Worm (Caenorhabditis elegans) whole organism, L3 larva: ENCODE measurements around the gene vps-53.
A peak's percentile ranks its signal among the peaks of the same experiment; 100 is the strongest.

Source experiments
- R02D3.7 ChIP-seq: fragments of 150-350 bp; optimal IDR thresholded peaks from 2 replicates; lab custom pipeline; 2014; ENCODE audit warnings: missing biosample characterization, missing genetic modification characterization
- ZK546.5 ChIP-seq: sonication (generic microtip); optimal IDR thresholded peaks from 2 replicates; lab custom pipeline; 2017; ENCODE audit warnings: missing biosample characterization, missing genetic modification characterization
- aly-2 ChIP-seq: fragments of 150-350 bp; optimal IDR thresholded peaks from 2 replicates; lab custom pipeline; 2014; ENCODE audit warnings: missing biosample characterization, missing genetic modification characterization
- ama-1 ChIP-seq: fragments of 150-350 bp; optimal IDR thresholded peaks from 2 replicates; lab custom pipeline; 2018
- ceh-16 ChIP-seq: sonication (generic microtip); optimal IDR thresholded peaks from 2 replicates; lab custom pipeline; 2017; ENCODE audit warnings: missing biosample characterization, missing genetic modification characterization
- ceh-28 ChIP-seq: fragments of 150-350 bp; optimal IDR thresholded peaks from 2 replicates; lab custom pipeline; 2014; ENCODE audit warnings: missing biosample characterization, missing genetic modification reagents, missing genetic modification characterization
- ceh-82 ChIP-seq: fragments of 150-350 bp; optimal IDR thresholded peaks from 2 replicates; lab custom pipeline; 2014; ENCODE audit warnings: missing biosample characterization, missing genetic modification characterization
- ceh-9 ChIP-seq: sonication (generic microtip); optimal IDR thresholded peaks from 2 replicates; lab custom pipeline; 2018; ENCODE audit warnings: missing biosample characterization, missing genetic modification characterization
- daf-12 ChIP-seq: fragments of 150-350 bp; optimal IDR thresholded peaks from 2 replicates; lab custom pipeline; 2014; ENCODE audit warnings: missing biosample characterization, missing genetic modification reagents, missing genetic modification characterization
- egl-27 ChIP-seq: sonication (generic microtip); optimal IDR thresholded peaks from 4 replicates; lab custom pipeline; 2017; ENCODE audit warnings: missing biosample characterization, missing genetic modification reagents, missing genetic modification characterization
- egl-5 ChIP-seq: fragments of 150-350 bp; optimal IDR thresholded peaks from 2 replicates; lab custom pipeline; 2017; ENCODE audit warnings: missing biosample characterization, missing genetic modification reagents, missing genetic modification characterization, inconsistent platforms
- elt-2 ChIP-seq: sonication (generic microtip); optimal IDR thresholded peaks from 2 replicates; lab custom pipeline; 2016; ENCODE audit warnings: missing genetic modification reagents, mild to moderate bottlenecking, missing genetic modification characterization, missing compliant biosample characterization
- elt-3 ChIP-seq, 3 experiments: fragments of 150-350 bp in 1 of 3; sonication (generic microtip) in 2 of 3; optimal IDR thresholded peaks; 2 replicates in 2 of 3; 4 replicates in 1 of 3; lab custom pipeline; 2014 to 2017; ENCODE audit warnings: missing biosample characterization in 3 of 3, missing genetic modification characterization in 3 of 3
- eor-1 ChIP-seq, 2 experiments: fragments of 150-350 bp; optimal IDR thresholded peaks; 2 replicates each; lab custom pipeline; 2014 to 2018; ENCODE audit warnings: missing biosample characterization in 2 of 2, missing genetic modification characterization in 2 of 2
- fkh-2 ChIP-seq: fragments of 150-350 bp; optimal IDR thresholded peaks from 2 replicates; lab custom pipeline; 2014; ENCODE audit warnings: missing biosample characterization, missing genetic modification reagents, missing genetic modification characterization
- fos-1 ChIP-seq: fragments of 150-350 bp; optimal IDR thresholded peaks from 2 replicates; lab custom pipeline; 2014; ENCODE audit warnings: missing biosample characterization, missing genetic modification characterization
- jun-1 ChIP-seq: fragments of 150-350 bp; optimal IDR thresholded peaks from 2 replicates; lab custom pipeline; 2014; ENCODE audit warnings: missing biosample characterization, missing genetic modification reagents, missing genetic modification characterization
- lsy-12 ChIP-seq: sonication (generic microtip); optimal IDR thresholded peaks from 2 replicates; lab custom pipeline; 2016; ENCODE audit warnings: mild to moderate bottlenecking, missing genetic modification characterization, missing compliant biosample characterization
- mdl-1 ChIP-seq: fragments of 150-350 bp; optimal IDR thresholded peaks from 2 replicates; lab custom pipeline; 2014; ENCODE audit warnings: missing biosample characterization, missing genetic modification characterization
- mml-1 ChIP-seq: fragments of 150-350 bp; sonication (generic microtip); optimal IDR thresholded peaks from 3 replicates; lab custom pipeline; 2014; ENCODE audit warnings: missing biosample characterization, missing genetic modification characterization
- nfya-1 ChIP-seq: sonication (generic microtip); optimal IDR thresholded peaks from 2 replicates; lab custom pipeline; 2017; ENCODE audit warnings: missing genetic modification characterization, mild to moderate bottlenecking, missing compliant biosample characterization, antibody characterized with exemption, moderate library complexity; ENCODE audit not compliant: insufficient read depth
- nhr-11 ChIP-seq: fragments of 150-350 bp; optimal IDR thresholded peaks from 2 replicates; lab custom pipeline; 2014; ENCODE audit warnings: missing biosample characterization, missing genetic modification characterization
- nhr-12 ChIP-seq: fragments of 150-350 bp; optimal IDR thresholded peaks from 2 replicates; lab custom pipeline; 2014; ENCODE audit warnings: missing biosample characterization, missing genetic modification characterization
- nhr-25 ChIP-seq: sonication (generic microtip); optimal IDR thresholded peaks from 2 replicates; lab custom pipeline; 2017; ENCODE audit warnings: missing biosample characterization, missing genetic modification characterization
- nhr-28 ChIP-seq: fragments of 150-350 bp; optimal IDR thresholded peaks from 2 replicates; lab custom pipeline; 2014; ENCODE audit warnings: missing biosample characterization, missing genetic modification characterization
- nhr-43 ChIP-seq: sonication (generic microtip); optimal IDR thresholded peaks from 2 replicates; lab custom pipeline; 2016; ENCODE audit warnings: mild to moderate bottlenecking, missing genetic modification characterization, missing compliant biosample characterization; ENCODE audit not compliant: poor library complexity, severe bottlenecking
- nhr-67 ChIP-seq: fragments of 150-350 bp; optimal IDR thresholded peaks from 2 replicates; lab custom pipeline; 2014; ENCODE audit warnings: missing biosample characterization, missing genetic modification characterization
- nhr-76 ChIP-seq: fragments of 150-350 bp; sonication (generic microtip); optimal IDR thresholded peaks from 5 replicates; lab custom pipeline; 2014; ENCODE audit warnings: missing biosample characterization, missing genetic modification characterization
- nhr-77 ChIP-seq: fragments of 150-350 bp; optimal IDR thresholded peaks from 2 replicates; lab custom pipeline; 2014; ENCODE audit warnings: missing biosample characterization, missing genetic modification characterization
- pha-4 ChIP-seq: fragments of 150-350 bp; optimal IDR thresholded peaks from 2 replicates; lab custom pipeline; 2014; ENCODE audit warnings: missing biosample characterization, missing genetic modification reagents, missing genetic modification characterization
- pqm-1 ChIP-seq: fragments of 150-350 bp; optimal IDR thresholded peaks from 2 replicates; lab custom pipeline; 2017; ENCODE audit warnings: missing biosample characterization, missing genetic modification characterization, inconsistent platforms
- sea-2 ChIP-seq: fragments of 150-350 bp; sonication (generic microtip); optimal IDR thresholded peaks from 4 replicates; lab custom pipeline; 2014; ENCODE audit warnings: missing biosample characterization, missing genetic modification reagents, missing genetic modification characterization
- skn-1 ChIP-seq: fragments of 150-350 bp; optimal IDR thresholded peaks from 2 replicates; lab custom pipeline; 2014; ENCODE audit warnings: missing biosample characterization, missing genetic modification characterization
- snpc-4 ChIP-seq: fragments of 150-350 bp; optimal IDR thresholded peaks from 2 replicates; lab custom pipeline; 2014; ENCODE audit warnings: missing biosample characterization, missing genetic modification characterization
- unc-39 ChIP-seq: sonication (generic microtip); optimal IDR thresholded peaks from 4 replicates; lab custom pipeline; 2017; ENCODE audit warnings: missing biosample characterization, missing genetic modification characterization
- zag-1 ChIP-seq: fragments of 150-350 bp; optimal IDR thresholded peaks from 2 replicates; lab custom pipeline; 2014; ENCODE audit warnings: missing biosample characterization, missing genetic modification characterization
- ztf-11 ChIP-seq: fragments of 150-350 bp; optimal IDR thresholded peaks from 2 replicates; lab custom pipeline; 2014; ENCODE audit warnings: missing biosample characterization, missing genetic modification characterization
- ztf-4 ChIP-seq: fragments of 150-350 bp; optimal IDR thresholded peaks from 2 replicates; lab custom pipeline; 2014; ENCODE audit warnings: missing biosample characterization, missing genetic modification characterization

vps-53 gene

DNA sequence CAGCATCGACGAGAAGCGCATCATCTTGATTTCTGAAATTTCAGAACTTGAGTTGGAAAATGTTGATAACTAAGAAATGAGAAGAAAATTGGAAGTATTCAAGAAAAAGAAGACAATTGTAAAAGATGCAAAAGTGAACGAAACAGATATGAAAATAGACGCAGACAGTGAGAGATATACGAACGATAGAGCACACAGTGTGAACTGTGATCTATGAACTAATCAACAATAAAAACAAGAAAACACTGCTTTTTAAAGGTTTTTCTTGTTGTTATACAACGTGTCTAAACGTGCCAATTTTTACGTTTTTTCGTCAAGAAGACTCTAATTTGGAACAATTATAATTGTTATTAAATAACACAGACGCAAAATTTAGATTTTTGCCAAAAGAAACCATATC lies 4.5 kb downstream of the vps-53 start, which contains the start of gene ech-6:
Gene ech-6 (minus strand): TSS at position 32 of the 400 bp plus-strand sequence.
- no peak for TF ChIP-seq fkh-2 (tag; lab: Kevin White, UChicago)
- no peak for TF ChIP-seq ceh-28 (tag; lab: Kevin White, UChicago)
- TF ChIP-seq nhr-77: no peak
- TF ChIP-seq pha-4: peak; percentile 65
- TF ChIP-seq unc-39 (tag; lab: Kevin White, UChicago): no peak
- no peak for TF ChIP-seq skn-1
- TF ChIP-seq nhr-25 (tag; lab: Kevin White, UChicago): no peak
- peak; percentile 35 for TF ChIP-seq pqm-1 (tag; lab: Kevin White, UChicago)
- TF ChIP-seq nhr-11: no peak
- TF ChIP-seq nhr-67: no peak
- TF ChIP-seq elt-3 (tag; optimal IDR thresholded peaks at IDR 0.05; lab: Kevin White, UChicago): no peak
- peak; percentile 70 for TF ChIP-seq nhr-43 (tag; lab: Kevin White, UChicago)
- no peak for TF ChIP-seq aly-2
- no peak for TF ChIP-seq jun-1 (tag; lab: Kevin White, UChicago)
- no peak for TF ChIP-seq ceh-16 (tag; lab: Kevin White, UChicago)
- TF ChIP-seq zag-1: no peak
- peak; percentile 40 for TF ChIP-seq elt-2 (tag; lab: Kevin White, UChicago)
- no peak for TF ChIP-seq daf-12 (tag; lab: Kevin White, UChicago)
- peak; percentile 7 for TF ChIP-seq ama-1 (lab: Kevin White, UChicago)
- peak; percentile 4 for TF ChIP-seq lsy-12 (tag; lab: Kevin White, UChicago)
- TF ChIP-seq egl-27: no peak
- no peak for TF ChIP-seq eor-1 (tag; optimal IDR thresholded peaks at IDR 0.05; lab: Kevin White, UChicago)
- no peak for TF ChIP-seq nhr-12 (tag; lab: Kevin White, UChicago)
- no peak for TF ChIP-seq sea-2
- peak; percentile 20 for TF ChIP-seq nfya-1
- TF ChIP-seq ztf-11 (tag; lab: Kevin White, UChicago): no peak

DNA sequence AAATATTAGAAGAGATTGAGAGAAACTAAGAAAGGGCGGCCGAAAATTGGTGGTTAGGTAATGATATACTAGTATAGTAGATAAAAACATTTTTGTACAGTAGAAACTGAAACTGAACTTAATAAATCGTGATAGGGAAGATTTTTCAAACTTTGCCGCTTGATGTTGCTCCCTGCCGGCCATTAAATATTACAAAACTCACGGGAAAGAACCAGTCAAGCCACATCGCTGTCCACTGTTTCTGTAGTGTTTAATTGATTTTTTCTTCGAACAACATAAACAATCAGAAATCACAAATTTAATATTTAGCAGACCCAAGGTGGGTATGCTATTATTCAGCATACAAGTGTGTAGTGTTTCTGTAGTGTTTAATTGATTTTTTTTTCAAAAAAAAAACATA lies 6.2 kb downstream of the vps-53 start, which contains the start of gene T05G5.5:
Gene T05G5.5 (minus strand): TSS at position 359 of the 400 bp plus-strand sequence.
- TF ChIP-seq ztf-4 (tag; lab: Kevin White, UChicago): no peak
- TF ChIP-seq eor-1 (tag; optimal IDR thresholded peaks at IDR 0.05; lab: Kevin White, UChicago): no peak
- no peak for TF ChIP-seq skn-1
- peak; percentile 79 for TF ChIP-seq nhr-43 (tag; lab: Kevin White, UChicago)
- no peak for TF ChIP-seq ZK546.5 (tag; lab: Kevin White, UChicago)
- no peak for TF ChIP-seq snpc-4 (tag; lab: Kevin White, UChicago)
- no peak for TF ChIP-seq nhr-76 (tag; lab: Kevin White, UChicago)
- TF ChIP-seq nhr-11: no peak
- TF ChIP-seq unc-39 (tag; lab: Kevin White, UChicago): no peak
- no peak for TF ChIP-seq nhr-28 (tag; lab: Kevin White, UChicago)
- TF ChIP-seq R02D3.7 (tag; lab: Kevin White, UChicago): no peak
- TF ChIP-seq ceh-9 (tag; lab: Kevin White, UChicago): no peak
- no peak for TF ChIP-seq ceh-82 (tag; lab: Kevin White, UChicago)
- no peak for TF ChIP-seq mml-1 (tag; lab: Kevin White, UChicago)
- TF ChIP-seq nhr-77: no peak
- no peak for TF ChIP-seq elt-3 (tag; optimal IDR thresholded peaks at IDR 0.05; lab: Kevin White, UChicago)
- TF ChIP-seq mdl-1 (tag; lab: Kevin White, UChicago): no peak
- TF ChIP-seq ama-1 (lab: Kevin White, UChicago): peak; percentile 59
- peak; percentile 5 for TF ChIP-seq elt-2 (tag; lab: Kevin White, UChicago)
- no peak for TF ChIP-seq nhr-67
- no peak for TF ChIP-seq sea-2
- no peak for TF ChIP-seq fos-1 (tag; lab: Kevin White, UChicago)

DNA sequence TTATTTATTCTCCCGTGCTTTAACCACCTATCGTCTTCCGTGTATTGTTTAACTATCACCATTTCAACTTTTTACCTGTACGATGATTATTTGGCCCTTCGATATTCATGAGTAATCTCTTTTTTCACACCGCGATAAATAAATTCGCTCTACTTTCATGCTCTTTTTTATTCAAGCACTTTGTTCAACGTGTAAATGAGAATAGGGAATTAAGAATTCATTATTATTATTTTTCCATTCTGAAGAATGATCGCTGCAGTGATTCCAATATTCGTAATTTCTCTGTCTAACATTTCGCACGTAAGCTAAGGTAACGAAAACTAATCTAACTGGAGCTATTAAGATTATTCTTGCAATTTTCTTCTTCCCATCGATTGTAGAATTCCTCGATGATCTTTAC lies 8.6 kb downstream of the vps-53 start, which contains the start of gene T05G5.4:
Gene T05G5.4 (plus strand): TSS at position 241 of the 400 bp plus-strand sequence.
- no peak for TF ChIP-seq nhr-76 (tag; lab: Kevin White, UChicago)
- TF ChIP-seq R02D3.7 (tag; lab: Kevin White, UChicago): no peak
- no peak for TF ChIP-seq ztf-4 (tag; lab: Kevin White, UChicago)
- no peak for TF ChIP-seq skn-1
- TF ChIP-seq eor-1 (tag; optimal IDR thresholded peaks at IDR 0.05; lab: Kevin White, UChicago): no peak
- no peak for TF ChIP-seq nhr-43 (tag; lab: Kevin White, UChicago)
- no peak for TF ChIP-seq egl-5
- no peak for TF ChIP-seq mml-1 (tag; lab: Kevin White, UChicago)
- TF ChIP-seq nhr-77: no peak
- TF ChIP-seq nhr-25 (tag; lab: Kevin White, UChicago): no peak
